Fruit fly (Drosophila melanogaster) whole organism, embryonic: ENCODE measurements around the gene Crz.

Experiments used
- Adf1 ChIP-seq: fragments of 200-800 bp; sonication (Bioruptor generic); IDR thresholded peaks from 2 replicates; pipeline ENCODE4 v1.3.6; 2022; ENCODE audit warnings: missing biosample characterization, missing genetic modification characterization
- Awh ChIP-seq: fragments of 200-800 bp; sonication (Bioruptor generic); IDR thresholded peaks from 2 replicates; pipeline ENCODE4, ENCODE4 v1.3.6; 2022; ENCODE audit warnings: missing biosample characterization, missing genetic modification characterization
- BEAF-32 ChIP-seq: fragments of 200-800 bp; sonication (Bioruptor generic); optimal IDR thresholded peaks from 3 replicates; lab custom pipeline; 2017; ENCODE audit warnings: missing biosample characterization, missing genetic modification characterization, mild to moderate bottlenecking, moderate library complexity, missing genetic modification reagents
- BtbVII ChIP-seq: fragments of 200-800 bp; sonication (Bioruptor generic); optimal IDR thresholded peaks from 3 replicates; lab custom pipeline; 2017; ENCODE audit warnings: missing biosample characterization, mild to moderate bottlenecking, missing genetic modification characterization
- CG10366 ChIP-seq: fragments of 200-800 bp; sonication (Bioruptor generic); IDR thresholded peaks from 2 replicates; pipeline ENCODE4 v1.3.6; 2022; ENCODE audit warnings: missing biosample characterization, missing genetic modification characterization
- CG12155 ChIP-seq: fragments of 200-800 bp; sonication (Bioruptor generic); optimal IDR thresholded peaks from 3 replicates; lab custom pipeline; 2016; ENCODE audit warnings: missing biosample characterization, missing genetic modification characterization
- CG12391 ChIP-seq: fragments of 200-800 bp; sonication (Bioruptor generic); optimal IDR thresholded peaks from 3 replicates; lab custom pipeline; 2018; ENCODE audit warnings: missing biosample characterization, mild to moderate bottlenecking, missing genetic modification characterization, moderate library complexity
- CG13123 ChIP-seq: fragments of 200-800 bp; sonication (Bioruptor generic); optimal IDR thresholded peaks from 2 replicates; lab custom pipeline; 2016; ENCODE audit warnings: missing biosample characterization, missing genetic modification characterization
- CG14014 ChIP-seq: fragments of 200-800 bp; sonication (Bioruptor generic); IDR thresholded peaks from 2 replicates; pipeline ENCODE4 v1.3.6; 2022; ENCODE audit warnings: missing biosample characterization, missing genetic modification characterization
- CG14860 ChIP-seq: fragments of 200-800 bp; sonication (Bioruptor generic); IDR thresholded peaks from 3 replicates; pipeline ENCODE4 v1.3.6; 2022; ENCODE audit warnings: missing biosample characterization, missing genetic modification characterization; ENCODE audit not compliant: partially characterized antibody
- CG16779 ChIP-seq: fragments of 200-800 bp; sonication (Bioruptor generic); IDR thresholded peaks from 2 replicates; pipeline ENCODE4 v1.3.6; 2022; ENCODE audit warnings: missing biosample characterization, missing genetic modification characterization
- CG16815 ChIP-seq: fragments of 200-800 bp; sonication (Bioruptor generic); optimal IDR thresholded peaks from 3 replicates; lab custom pipeline; 2017; ENCODE audit warnings: missing biosample characterization, mild to moderate bottlenecking, missing genetic modification characterization
- CG17385 ChIP-seq: fragments of 200-800 bp; sonication (Bioruptor generic); optimal IDR thresholded peaks from 3 replicates; lab custom pipeline; 2018; ENCODE audit warnings: missing biosample characterization, mild to moderate bottlenecking, missing genetic modification characterization
- CG1792 ChIP-seq: fragments of 200-800 bp; sonication (Bioruptor generic); optimal IDR thresholded peaks from 2 replicates; lab custom pipeline; 2016; ENCODE audit warnings: missing biosample characterization, missing genetic modification characterization
- CG31365 ChIP-seq: fragments of 200-800 bp; sonication (Bioruptor generic); optimal IDR thresholded peaks from 2 replicates; lab custom pipeline; 2018; ENCODE audit warnings: missing biosample characterization, mild to moderate bottlenecking, missing genetic modification characterization
- CG33557 ChIP-seq: fragments of 200-800 bp; sonication (Bioruptor generic); optimal IDR thresholded peaks from 2 replicates; lab custom pipeline; 2019; ENCODE audit warnings: missing biosample characterization, mild to moderate bottlenecking, missing genetic modification characterization, moderate library complexity
- CG3847 ChIP-seq: fragments of 200-800 bp; sonication (Bioruptor generic); IDR thresholded peaks from 2 replicates; pipeline ENCODE4 v1.3.6; 2022; ENCODE audit warnings: missing biosample characterization, missing genetic modification characterization
- CG43689 ChIP-seq: fragments of 200-800 bp; sonication (Bioruptor generic); IDR thresholded peaks from 2 replicates; pipeline ENCODE4 v1.3.6; 2022; ENCODE audit warnings: missing biosample characterization, missing genetic modification characterization
- CG4424 ChIP-seq: fragments of 200-800 bp; sonication (Bioruptor generic); optimal IDR thresholded peaks from 3 replicates; lab custom pipeline; 2016; ENCODE audit warnings: missing biosample characterization, missing genetic modification characterization
- CG7357 ChIP-seq: fragments of 200-800 bp; sonication (Bioruptor generic); IDR thresholded peaks from 3 replicates; pipeline ENCODE4 v1.3.6; 2022; ENCODE audit warnings: missing biosample characterization, missing genetic modification characterization
- CG7745 ChIP-seq: fragments of 200-800 bp; sonication (Bioruptor generic); optimal IDR thresholded peaks from 2 replicates; lab custom pipeline; 2018; ENCODE audit warnings: missing biosample characterization, mild to moderate bottlenecking, missing genetic modification characterization, moderate library complexity
- CG7987 ChIP-seq: fragments of 200-800 bp; sonication (Bioruptor generic); optimal IDR thresholded peaks from 2 replicates; lab custom pipeline; 2018; ENCODE audit warnings: missing biosample characterization, mild to moderate bottlenecking, missing genetic modification characterization, moderate library complexity
- CG9876 ChIP-seq: fragments of 200-800 bp; sonication (Bioruptor generic); optimal IDR thresholded peaks from 2 replicates; lab custom pipeline; 2016; ENCODE audit warnings: missing biosample characterization, missing genetic modification characterization
- Camta ChIP-seq: fragments of 200-800 bp; sonication (Bioruptor generic); optimal IDR thresholded peaks from 2 replicates; lab custom pipeline; 2016; ENCODE audit warnings: missing biosample characterization, missing genetic modification characterization
- Dek ChIP-seq: fragments of 200-800 bp; sonication (Bioruptor generic); optimal IDR thresholded peaks from 3 replicates; lab custom pipeline; 2019; ENCODE audit warnings: missing biosample characterization, mild to moderate bottlenecking, missing genetic modification characterization, moderate library complexity
- Eip74EF ChIP-seq, 2 experiments: fragments of 200-800 bp in 1 of 2; fragments of >200 bp in 1 of 2; sonication (Bioruptor generic) in 1 of 2; optimal IDR thresholded peaks; 2 replicates each; lab custom pipeline; 2017 to 2019; ENCODE audit warnings: missing biosample characterization in 2 of 2, missing genetic modification characterization in 2 of 2, mild to moderate bottlenecking in 1 of 2, moderate library complexity in 1 of 2
- GATAe ChIP-seq: fragments of 200-800 bp; sonication (Bioruptor generic); conservative IDR thresholded peaks from 2 replicates; pipeline ENCODE4 v1.3.6; 2022; ENCODE audit warnings: missing biosample characterization, missing genetic modification characterization
- Hsf ChIP-seq: fragments of 200-800 bp; sonication (Bioruptor generic); optimal IDR thresholded peaks from 3 replicates; lab custom pipeline; 2016; ENCODE audit warnings: missing biosample characterization, missing genetic modification characterization
- Mes4 ChIP-seq: fragments of 200-800 bp; sonication (Bioruptor generic); optimal IDR thresholded peaks from 2 replicates; lab custom pipeline; 2016; ENCODE audit warnings: missing biosample characterization, missing genetic modification characterization
- Rx ChIP-seq: fragments of 200-800 bp; sonication (Bioruptor generic); IDR thresholded peaks from 2 replicates; pipeline ENCODE4 v1.3.6; 2022; ENCODE audit warnings: missing biosample characterization, missing genetic modification characterization
- Scr ChIP-seq: fragments of 200-800 bp; sonication (Bioruptor generic); IDR thresholded peaks from 2 replicates; pipeline ENCODE4 v1.3.6; 2022; ENCODE audit warnings: missing biosample characterization, missing genetic modification characterization; ENCODE audit not compliant: partially characterized antibody
- Xrp1 ChIP-seq: fragments of 200-800 bp; sonication (Bioruptor generic); IDR thresholded peaks from 2 replicates; pipeline ENCODE4 v1.3.6; 2022; ENCODE audit warnings: missing biosample characterization, missing genetic modification characterization
- ara ChIP-seq: fragments of 200-800 bp; sonication (Bioruptor generic); IDR thresholded peaks from 2 replicates; pipeline ENCODE4 v1.3.6; 2022; ENCODE audit warnings: missing biosample characterization, missing genetic modification characterization
- caup ChIP-seq: fragments of 200-800 bp; sonication (Bioruptor generic); optimal IDR thresholded peaks from 3 replicates; lab custom pipeline; 2017; ENCODE audit warnings: missing biosample characterization, mild to moderate bottlenecking, missing genetic modification characterization, moderate library complexity; ENCODE audit not compliant: severe bottlenecking
- chn ChIP-seq: fragments of 200-800 bp; sonication (Bioruptor generic); optimal IDR thresholded peaks from 2 replicates; lab custom pipeline; 2016; ENCODE audit warnings: missing biosample characterization, missing genetic modification characterization
- ci ChIP-seq: fragments of 200-800 bp; sonication (Bioruptor generic); IDR thresholded peaks from 3 replicates; pipeline ENCODE4 v1.3.6; 2022; ENCODE audit warnings: missing biosample characterization, missing genetic modification characterization
- corto ChIP-seq: fragments of 200-800 bp; sonication (Bioruptor generic); optimal IDR thresholded peaks from 2 replicates; lab custom pipeline; 2016; ENCODE audit warnings: missing biosample characterization, mild to moderate bottlenecking, missing genetic modification characterization, moderate library complexity
- crp ChIP-seq, 2 experiments: fragments of 200-800 bp; sonication (Bioruptor generic); optimal IDR thresholded peaks; 2 replicates in 1 of 2; 3 replicates in 1 of 2; lab custom pipeline; 2017; ENCODE audit warnings: missing biosample characterization in 2 of 2, missing genetic modification characterization in 2 of 2, mild to moderate bottlenecking in 1 of 2, moderate library complexity in 1 of 2
- da ChIP-seq: fragments of 200-800 bp; sonication (Bioruptor generic); optimal IDR thresholded peaks from 2 replicates; lab custom pipeline; 2016; ENCODE audit warnings: missing biosample characterization, missing genetic modification characterization
- fu2 ChIP-seq: fragments of 200-800 bp; sonication (Bioruptor generic); optimal IDR thresholded peaks from 2 replicates; lab custom pipeline; 2016; ENCODE audit warnings: missing biosample characterization, missing genetic modification characterization
- ham ChIP-seq: fragments of 200-800 bp; sonication (Bioruptor generic); IDR thresholded peaks from 2 replicates; pipeline ENCODE4 v1.3.6; 2022; ENCODE audit warnings: missing biosample characterization, missing genetic modification characterization
- ken ChIP-seq: fragments of 200-800 bp; sonication (Bioruptor generic); IDR thresholded peaks from 3 replicates; pipeline ENCODE4 v1.3.6; 2022; ENCODE audit warnings: missing biosample characterization, missing genetic modification characterization
- lov ChIP-seq, 2 experiments: fragments of 200-800 bp in 1 of 2; fragments of >200 bp in 1 of 2; sonication (Bioruptor generic) in 1 of 2; IDR thresholded peaks in 1 of 2; optimal IDR thresholded peaks in 1 of 2; 2 replicates in 1 of 2; 3 replicates in 1 of 2; pipeline versions ENCODE4 v1.3.6 to Lab custom; 2017 to 2022; ENCODE audit warnings: missing biosample characterization in 1 of 2, missing genetic modification characterization in 1 of 2
- mirr ChIP-seq: fragments of 200-800 bp; sonication (Bioruptor generic); optimal IDR thresholded peaks from 3 replicates; lab custom pipeline; 2018; ENCODE audit warnings: missing biosample characterization, mild to moderate bottlenecking, missing genetic modification characterization
- oc ChIP-seq: fragments of 200-800 bp; sonication (Bioruptor generic); optimal IDR thresholded peaks from 2 replicates; lab custom pipeline; 2018; ENCODE audit warnings: missing biosample characterization, mild to moderate bottlenecking, missing genetic modification characterization, moderate library complexity
- ranshi ChIP-seq: fragments of 200-800 bp; sonication (Bioruptor generic); IDR thresholded peaks from 2 replicates; pipeline ENCODE4 v1.3.6; 2022; ENCODE audit warnings: missing biosample characterization, missing genetic modification characterization
- so ChIP-seq: fragments of 200-800 bp; sonication (Bioruptor generic); IDR thresholded peaks from 3 replicates; pipeline ENCODE4 v1.3.6; 2022; ENCODE audit warnings: missing biosample characterization, missing genetic modification characterization
- usp ChIP-seq: fragments of >200 bp; optimal IDR thresholded peaks from 2 replicates; lab custom pipeline; 2017; ENCODE audit warnings: missing biosample characterization, missing genetic modification characterization

Gene Crz

DNA sequence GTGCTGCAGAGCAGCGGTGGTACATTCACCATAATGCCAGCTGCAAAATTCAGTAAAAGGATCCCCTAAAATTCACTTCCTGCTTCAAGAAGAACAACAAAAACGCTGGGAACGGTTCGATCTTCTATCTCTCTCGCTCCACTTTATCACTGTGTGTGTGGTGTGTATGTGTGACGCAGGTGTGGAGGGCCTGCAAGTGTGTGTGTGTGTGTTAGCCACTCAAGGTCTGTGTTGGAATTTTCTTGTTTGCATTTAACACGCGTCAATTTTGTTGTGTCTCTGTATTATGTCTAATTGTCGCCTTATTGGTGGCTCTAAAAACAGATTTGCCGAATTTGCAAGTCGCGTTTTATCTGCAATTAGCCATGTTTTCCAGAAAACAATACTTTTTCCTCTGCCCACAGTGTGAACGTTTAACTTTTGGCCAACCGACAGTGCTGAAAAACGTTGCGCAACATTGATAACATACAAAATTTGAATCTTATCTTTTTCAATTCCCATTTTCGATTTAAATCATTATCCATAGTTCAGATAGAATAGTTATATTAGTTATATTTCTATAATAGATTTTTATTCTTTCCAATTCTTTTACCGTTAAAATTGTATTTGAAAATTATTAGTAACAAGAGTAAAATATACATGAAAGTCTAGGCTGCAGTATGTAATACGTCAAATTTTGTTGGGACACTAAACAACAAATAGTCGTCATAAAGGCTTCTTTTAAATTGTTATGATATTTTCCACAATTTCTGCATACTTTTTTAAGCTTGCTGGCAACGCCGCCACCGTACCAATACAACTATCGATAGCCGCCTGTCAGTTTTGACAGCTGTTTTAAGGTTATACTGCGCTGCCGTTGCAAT lies 11.8 kb downstream of the Crz start, which contains the start of the genes Afti and ATPsynE (continued):
- peak; percentile 59 for TF ChIP-seq CG10366 (GFP tag; lab: Robert Waterston, UW)
- peak; percentile 76 for TF ChIP-seq ken
- no peak for TF ChIP-seq da (GFP tag; lab: Kevin White, UChicago)
- TF ChIP-seq mirr (GFP tag; lab: Kevin White, UChicago): peak; percentile 46
- TF ChIP-seq BtbVII (GFP tag; lab: Kevin White, UChicago): no peak
- peak; percentile 69 for TF ChIP-seq CG12155 (GFP tag; lab: Kevin White, UChicago)
- peak; percentile 64 for TF ChIP-seq CG4424 (GFP tag; lab: Kevin White, UChicago)
- TF ChIP-seq CG1792 (GFP tag; lab: Kevin White, UChicago): peak; percentile 46
- TF ChIP-seq CG12391 (tag; lab: Kevin White, UChicago): peak; percentile 74
- peak; percentile 43 for TF ChIP-seq Mes4 (GFP tag; lab: Kevin White, UChicago)
- peak; percentile 29; the same call in 1 of the 2 replicates for TF ChIP-seq Adf1 (GFP tag; lab: Robert Waterston, UW)
- no peak for TF ChIP-seq Awh (GFP tag; lab: Robert Waterston, UW)
- TF ChIP-seq Eip74EF (GFP tag; optimal IDR thresholded peaks at IDR 0.05; lab: Kevin White, UChicago): no peak
- TF ChIP-seq CG16779 (GFP tag; lab: Robert Waterston, UW): 0 out of 2 replicates have a peak, but pooled peaks have one; percentile 14
- peak; percentile 83 for TF ChIP-seq CG3847 (GFP tag; lab: Robert Waterston, UW)
- TF ChIP-seq CG9876 (GFP tag; lab: Kevin White, UChicago): peak; percentile 62
- TF ChIP-seq corto (GFP tag; lab: Kevin White, UChicago): no peak
- peak; percentile 66 for TF ChIP-seq Rx (GFP tag; lab: Robert Waterston, UW)
- no peak for TF ChIP-seq oc (tag; lab: Kevin White, UChicago)
- TF ChIP-seq CG13123 (GFP tag; lab: Kevin White, UChicago): no peak
- TF ChIP-seq CG7357 (GFP tag; lab: Robert Waterston, UW): peak; percentile 83
- peak; percentile 70 for TF ChIP-seq Hsf (GFP tag; lab: Kevin White, UChicago)
- peak; percentile 29; the same call in 1 of the 2 replicates for TF ChIP-seq CG43689
- TF ChIP-seq CG17385 (GFP tag; lab: Kevin White, UChicago): peak; percentile 52
- no peak for TF ChIP-seq GATAe (GFP tag; lab: Robert Waterston, UW)
- TF ChIP-seq Camta: no peak
- TF ChIP-seq CG7745 (tag; lab: Kevin White, UChicago): no peak
- peak; percentile 74 for TF ChIP-seq ranshi
- TF ChIP-seq caup (GFP tag; lab: Kevin White, UChicago): peak; percentile 64
- TF ChIP-seq ham: peak; percentile 55; the same call in 1 of the 2 replicates
- peak; percentile 40 for TF ChIP-seq CG7987 (GFP tag; lab: Kevin White, UChicago)
- no peak for TF ChIP-seq CG31365
- TF ChIP-seq so (GFP tag; lab: Robert Waterston, UW): 0 out of 3 replicates have a peak, but pooled peaks have one; percentile 20
- TF ChIP-seq Dek (tag; lab: Kevin White, UChicago): peak; percentile 54
- no peak for TF ChIP-seq CG33557 (GFP tag; lab: Kevin White, UChicago)
- TF ChIP-seq ci (GFP tag; lab: Robert Waterston, UW): peak; percentile 76
- TF ChIP-seq ara (GFP tag; lab: Robert Waterston, UW): peak; percentile 47; the same call in 1 of the 2 replicates
- TF ChIP-seq Xrp1 (GFP tag; lab: Robert Waterston, UW): peak; percentile 65; the same call in 1 of the 2 replicates
- TF ChIP-seq CG14860 (GFP tag; lab: Robert Waterston, UW): peak; percentile 59
- TF ChIP-seq chn (GFP tag; lab: Kevin White, UChicago): peak; percentile 63
- no peak for TF ChIP-seq lov (optimal IDR thresholded peaks at IDR 0.05; lab: Kevin White, UChicago)
- TF ChIP-seq lov (GFP tag; IDR thresholded peaks at IDR 0.05; lab: Robert Waterston, UW): no peak
- peak; percentile 69 for TF ChIP-seq Scr (GFP tag; lab: Robert Waterston, UW)
- no peak for TF ChIP-seq usp
- TF ChIP-seq CG14014 (GFP tag; lab: Robert Waterston, UW): peak; percentile 67
- TF ChIP-seq CG16815 (GFP tag; lab: Kevin White, UChicago): peak; percentile 60
- TF ChIP-seq fu2: peak; percentile 59
- TF ChIP-seq BEAF-32 (GFP tag; lab: Kevin White, UChicago): peak; percentile 85
- TF ChIP-seq crp (GFP tag; optimal IDR thresholded peaks at IDR 0.05; lab: Kevin White, UChicago): peak; percentile 24 to 79
